Worm (Caenorhabditis elegans): ENCODE results near the gene pitp-1.

DNA sequence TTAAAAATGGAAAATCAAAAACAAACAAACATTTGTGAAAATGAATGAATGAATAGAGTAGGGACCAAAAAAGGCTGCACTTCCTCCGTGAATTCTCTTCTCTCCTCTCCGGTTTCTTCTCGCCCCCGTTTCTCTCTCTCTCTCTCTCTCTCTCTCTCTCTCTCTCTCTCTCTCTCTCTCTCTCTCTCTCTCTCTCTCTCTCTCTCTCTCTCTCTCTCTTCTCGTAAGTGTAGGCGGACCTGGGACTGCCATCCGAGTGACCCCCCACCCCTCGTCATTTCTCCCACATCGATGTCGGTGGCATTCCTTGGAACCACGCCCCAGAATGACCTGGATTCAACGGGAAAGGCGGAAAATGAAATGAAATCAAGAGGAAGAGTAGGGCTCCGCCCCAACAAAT, 37.2 kb upstream of the pitp-1 start:
- TF ChIP-seq ceh-16 (tag; optimal IDR thresholded peaks at IDR 0.05) (no peak), pha-4 (tag; optimal IDR thresholded peaks at IDR 0.05) (no peak), nhr-237 (tag; optimal IDR thresholded peaks at IDR 0.05) (no peak), ztf-11 (tag; optimal IDR thresholded peaks at IDR 0.05) (no peak), nhr-77 (tag; optimal IDR thresholded peaks at IDR 0.05) (no peak), pqm-1 (tag; optimal IDR thresholded peaks at IDR 0.05) (no peak), unc-39 (tag; optimal IDR thresholded peaks at IDR 0.05) (no peak), fkh-10 (GFP tag; optimal IDR thresholded peaks at IDR 0.05) (no peak), unc-62 (GFP tag; optimal IDR thresholded peaks at IDR 0.05) (no peak)
